Worm (Caenorhabditis elegans): ENCODE results near the gene W02D7.12.
"Not testable (repeated sequence)": the region's sequence is repeated elsewhere in the genome, so short reads cannot be mapped to it uniquely, and the experiment has no call there.

Gene W02D7.12

ce11 chrV:8340924-8341323 is 29.6 kb downstream of the W02D7.12 start, which contains the start of gene C08D8.7:
C08D8.7 (plus strand) TSS chrV:8341224.
- TF ChIP-seq pqm-1, nhr-28, ceh-9 (tag; optimal IDR thresholded peaks at IDR 0.05): not testable (repeated sequence)

ce11 chrV:8342416-8342815 is 31.1 kb downstream of the W02D7.12 start:
- TF ChIP-seq mml-1 (tag; optimal IDR thresholded peaks at IDR 0.05) (no peak), mdl-1 (tag; optimal IDR thresholded peaks at IDR 0.05) (no peak), ceh-82 (tag; optimal IDR thresholded peaks at IDR 0.05) (no peak), elt-2 (tag; optimal IDR thresholded peaks at IDR 0.05) (no peak), ceh-16 (tag; optimal IDR thresholded peaks at IDR 0.05) (no peak), unc-39 (tag; optimal IDR thresholded peaks at IDR 0.05) (no peak), ama-1 (optimal IDR thresholded peaks at IDR 0.05) (no peak), nhr-28 (tag; optimal IDR thresholded peaks at IDR 0.05) (no peak), fos-1 (tag; optimal IDR thresholded peaks at IDR 0.05) (no peak)

- TF ChIP-seq elt-2 (tag; optimal IDR thresholded peaks at IDR 0.05) (no peak), elt-3 (tag; optimal IDR thresholded peaks at IDR 0.05) (no peak), fos-1 (tag; optimal IDR thresholded peaks at IDR 0.05) (no peak), daf-12 (tag; optimal IDR thresholded peaks at IDR 0.05) (no peak), ceh-16 (tag; optimal IDR thresholded peaks at IDR 0.05) (no peak), sea-2 (GFP tag; optimal IDR thresholded peaks at IDR 0.05) (no peak), ama-1 (optimal IDR thresholded peaks at IDR 0.05) (no peak), lsy-12 (tag; optimal IDR thresholded peaks at IDR 0.05) (no peak), unc-62 (GFP tag; optimal IDR thresholded peaks at IDR 0.05) (no peak), fkh-10 (GFP tag; optimal IDR thresholded peaks at IDR 0.05) (no peak), nhr-25 (tag; optimal IDR thresholded peaks at IDR 0.05) (no peak), eor-1 (tag; optimal IDR thresholded peaks at IDR 0.05) (no peak)
Measured at ce11 chrV:8345436-8345835, 34.1 kb downstream of the W02D7.12 start, which contains the start of gene C08D8.1. C08D8.1 (plus strand) TSS chrV:8345759.

ce11 chrV:8348959-8349389 is 37.7 kb downstream of the W02D7.12 start:
- no peak for TF ChIP-seq ceh-9 (tag; optimal IDR thresholded peaks at IDR 0.05)
- no peak for TF ChIP-seq ztf-4 (tag; optimal IDR thresholded peaks at IDR 0.05)
- peak; percentile 98 for TF ChIP-seq ama-1 (optimal IDR thresholded peaks at IDR 0.05)
- peak; percentile 89 for TF ChIP-seq nhr-43 (tag; optimal IDR thresholded peaks at IDR 0.05; ENCODE audit: poor library complexity, severe bottlenecking)
- TF ChIP-seq nhr-76 (tag; optimal IDR thresholded peaks at IDR 0.05) = no peak
- no peak for TF ChIP-seq nhr-12 (tag; optimal IDR thresholded peaks at IDR 0.05)
- peak; percentile 19 for TF ChIP-seq elt-1 (tag; optimal IDR thresholded peaks at IDR 0.05)
- no peak for TF ChIP-seq nhr-237 (tag; optimal IDR thresholded peaks at IDR 0.05)
- TF ChIP-seq jun-1 (tag; optimal IDR thresholded peaks at IDR 0.05) = peak; percentile 33
- TF ChIP-seq tbx-2 (tag; optimal IDR thresholded peaks at IDR 0.05) = peak; percentile 74
- no peak for TF ChIP-seq egl-5 (tag; optimal IDR thresholded peaks at IDR 0.05)
- no peak for TF ChIP-seq fkh-10 (GFP tag; optimal IDR thresholded peaks at IDR 0.05)
- peak; percentile 36 for TF ChIP-seq lsy-12 (tag; optimal IDR thresholded peaks at IDR 0.05)
- TF ChIP-seq pqm-1 (tag; optimal IDR thresholded peaks at IDR 0.05) = peak; percentile 84
- peak; percentile 99 for TF ChIP-seq snpc-4 (tag; optimal IDR thresholded peaks at IDR 0.05)
- peak; percentile 29 for TF ChIP-seq aly-2 (tag; optimal IDR thresholded peaks at IDR 0.05)
- TF ChIP-seq nhr-11 (tag; optimal IDR thresholded peaks at IDR 0.05) = no peak
- TF ChIP-seq pha-4 (tag; optimal IDR thresholded peaks at IDR 0.05) = peak; percentile 73
- peak; percentile 9 for TF ChIP-seq zag-1 (tag; optimal IDR thresholded peaks at IDR 0.05)
- TF ChIP-seq fkh-2 (tag; optimal IDR thresholded peaks at IDR 0.05) = no peak
- TF ChIP-seq nhr-77 (tag; optimal IDR thresholded peaks at IDR 0.05) = peak; percentile 45
- TF ChIP-seq unc-39 (tag; optimal IDR thresholded peaks at IDR 0.05) = no peak
- TF ChIP-seq nhr-23 (tag; optimal IDR thresholded peaks at IDR 0.05) = peak; percentile 85
- peak; percentile 70 for TF ChIP-seq lin-15B (tag; optimal IDR thresholded peaks at IDR 0.05)
- no peak for TF ChIP-seq nhr-67 (tag; optimal IDR thresholded peaks at IDR 0.05)
- peak; percentile 84 for TF ChIP-seq nhr-25 (tag; optimal IDR thresholded peaks at IDR 0.05)
- no peak for TF ChIP-seq ztf-11 (tag; optimal IDR thresholded peaks at IDR 0.05)
- peak in 1 of 3 experiments; percentile 14 for TF ChIP-seq elt-3 (tag; optimal IDR thresholded peaks at IDR 0.05)
- TF ChIP-seq ceh-82 (tag; optimal IDR thresholded peaks at IDR 0.05) = peak; percentile 69
- no peak for TF ChIP-seq mml-1 (tag; optimal IDR thresholded peaks at IDR 0.05)
- TF ChIP-seq sea-2 (GFP tag; optimal IDR thresholded peaks at IDR 0.05) = no peak
- TF ChIP-seq R02D3.7 (tag; optimal IDR thresholded peaks at IDR 0.05) = peak; percentile 78
- TF ChIP-seq ZK546.5 (tag; optimal IDR thresholded peaks at IDR 0.05) = no peak
- no peak for TF ChIP-seq eor-1 (tag; optimal IDR thresholded peaks at IDR 0.05)
- TF ChIP-seq daf-12 (tag; optimal IDR thresholded peaks at IDR 0.05) = no peak
- peak; percentile 74 for TF ChIP-seq lin-39 (tag; optimal IDR thresholded peaks at IDR 0.05)
- TF ChIP-seq unc-62 (GFP tag; optimal IDR thresholded peaks at IDR 0.05) = peak; percentile 45
- TF ChIP-seq ceh-16 (tag; optimal IDR thresholded peaks at IDR 0.05) = peak; percentile 7
- TF ChIP-seq skn-1 (tag; optimal IDR thresholded peaks at IDR 0.05) = peak; percentile 68
- TF ChIP-seq fos-1 (tag; optimal IDR thresholded peaks at IDR 0.05) = peak; percentile 13
- no peak for TF ChIP-seq nhr-28 (tag; optimal IDR thresholded peaks at IDR 0.05)
- TF ChIP-seq elt-2 (tag; optimal IDR thresholded peaks at IDR 0.05) = peak; percentile 71
- no peak for TF ChIP-seq mdl-1 (tag; optimal IDR thresholded peaks at IDR 0.05)
- peak; percentile 75 for TF ChIP-seq ceh-28 (tag; optimal IDR thresholded peaks at IDR 0.05)

Measured in whole organism, L3 larva.